Fruit fly (Drosophila melanogaster): Measurements from ENCODE around the gene Hml.

Gene Hml

dm6 chr3L:13842917-13843316, 2.9 kb upstream of the Hml start, which contains the start of gene CG8750:
TSS of gene CG8750 (minus strand) at chr3L:13843017.
- TF ChIP-seq D19A (tag; optimal IDR thresholded peaks at IDR 0.05) (peak; percentile 48), Dbx (GFP tag; IDR thresholded peaks at IDR 0.05) (no peak), Atf6 (GFP tag; IDR thresholded peaks at IDR 0.05) (no peak), CG9797 (GFP tag; optimal IDR thresholded peaks at IDR 0.05) (no peak), Atf-2 (GFP tag; optimal IDR thresholded peaks at IDR 0.05) (no peak)

dm6 chr3L:13843356-13843755, 2.5 kb upstream of the Hml start, which contains the start of gene Tsp68C:
TSS of gene Tsp68C (plus strand) at chr3L:13843656.
- TF ChIP-seq CG9797 (GFP tag; optimal IDR thresholded peaks at IDR 0.05) (no peak), Med (GFP tag) (no peak), jumu (GFP tag; optimal IDR thresholded peaks at IDR 0.05) (no peak), Trl (optimal IDR thresholded peaks at IDR 0.05) (peak in 1 of 2 experiments; percentile 0), Trl (GFP tag; optimal IDR thresholded peaks at IDR 0.05) (no peak), Optix (GFP tag; IDR thresholded peaks at IDR 0.05) (no peak), D19B (GFP tag; optimal IDR thresholded peaks at IDR 0.05) (no peak), YL-1 (GFP tag; optimal IDR thresholded peaks at IDR 0.05) (no peak), ci (GFP tag; IDR thresholded peaks at IDR 0.05) (no peak)

- TF ChIP-seq Dll (GFP tag; IDR thresholded peaks at IDR 0.05; ENCODE audit: partially characterized antibody) = no peak
- TF ChIP-seq Ptx1 (GFP tag; IDR thresholded peaks at IDR 0.05) = peak; percentile 67
- no peak for TF ChIP-seq CG4360 (GFP tag; IDR thresholded peaks at IDR 0.05)
- TF ChIP-seq Dek (tag; optimal IDR thresholded peaks at IDR 0.05) = no peak
- TF ChIP-seq zen (tag; optimal IDR thresholded peaks at IDR 0.05) = peak; percentile 29
- no peak for TF ChIP-seq cad (GFP tag; optimal IDR thresholded peaks at IDR 0.05)
- TF ChIP-seq tio (GFP tag; optimal IDR thresholded peaks at IDR 0.05) = no peak
- TF ChIP-seq croc (GFP tag; conservative IDR thresholded peaks at IDR 0.05) = peak; percentile 33; the same call in 1 of the 3 replicates
- TF ChIP-seq CG13287 (GFP tag; IDR thresholded peaks at IDR 0.05; ENCODE audit: partially characterized antibody) = peak; percentile 60; the same call in 1 of the 2 replicates
- no peak for TF ChIP-seq wor (GFP tag; IDR thresholded peaks at IDR 0.05)
- peak; percentile 32 for TF ChIP-seq Hr3 (GFP tag; optimal IDR thresholded peaks at IDR 0.05)
- no peak for TF ChIP-seq CG17359 (tag; optimal IDR thresholded peaks at IDR 0.05)
- TF ChIP-seq CG4820 (GFP tag; optimal IDR thresholded peaks at IDR 0.05) = peak; percentile 71
- no peak for TF ChIP-seq fru (optimal IDR thresholded peaks at IDR 0.05)
- no peak for TF ChIP-seq gfzf (GFP tag; optimal IDR thresholded peaks at IDR 0.05)
- no peak for TF ChIP-seq Drgx (GFP tag; IDR thresholded peaks at IDR 0.05)
- TF ChIP-seq CG18011 (GFP tag; optimal IDR thresholded peaks at IDR 0.05) = no peak
- TF ChIP-seq Dbx (GFP tag; IDR thresholded peaks at IDR 0.05) = no peak
- TF ChIP-seq Chrac-16 (GFP tag; optimal IDR thresholded peaks at IDR 0.05) = peak; percentile 17
- TF ChIP-seq CG42726 (GFP tag; IDR thresholded peaks at IDR 0.05; ENCODE audit: partially characterized antibody) = peak; percentile 79
- no peak for TF ChIP-seq NC2β (GFP tag; optimal IDR thresholded peaks at IDR 0.05)
- TF ChIP-seq slou (GFP tag; optimal IDR thresholded peaks at IDR 0.05) = peak; percentile 12
- TF ChIP-seq Adf1 (GFP tag; IDR thresholded peaks at IDR 0.05) = no peak
- TF ChIP-seq Atf6 (GFP tag; IDR thresholded peaks at IDR 0.05) = no peak
- TF ChIP-seq CG2712 (tag; optimal IDR thresholded peaks at IDR 0.05) = no peak
- TF ChIP-seq CG17385 (GFP tag; optimal IDR thresholded peaks at IDR 0.05) = no peak
- peak; percentile 43; the same call in 1 of the 3 replicates for TF ChIP-seq ken (GFP tag; IDR thresholded peaks at IDR 0.05)
- TF ChIP-seq CG14050 (GFP tag; IDR thresholded peaks at IDR 0.05) = no peak
- no peak for TF ChIP-seq sd (tag; optimal IDR thresholded peaks at IDR 0.05)
- peak in 1 of 2 experiments; percentile 73 for TF ChIP-seq Dfd (GFP tag; optimal IDR thresholded peaks at IDR 0.05)
- TF ChIP-seq CG12155 (GFP tag; optimal IDR thresholded peaks at IDR 0.05) = no peak
- TF ChIP-seq btn (GFP tag; optimal IDR thresholded peaks at IDR 0.05) = no peak
- TF ChIP-seq HmgD (GFP tag; optimal IDR thresholded peaks at IDR 0.05) = peak; percentile 92
- TF ChIP-seq CG31388 (GFP tag; optimal IDR thresholded peaks at IDR 0.05) = no peak
- TF ChIP-seq fu2 (GFP tag; optimal IDR thresholded peaks at IDR 0.05) = no peak
- TF ChIP-seq fd3F (GFP tag; optimal IDR thresholded peaks at IDR 0.05) = no peak
- no peak for TF ChIP-seq Mes4 (GFP tag; optimal IDR thresholded peaks at IDR 0.05)
- TF ChIP-seq luna (GFP tag; optimal IDR thresholded peaks at IDR 0.05) = no peak
- TF ChIP-seq Sin3A (optimal IDR thresholded peaks at IDR 0.05) = no peak
Observed at dm6 chr3L:13845292-13845691, 562 bp upstream of the Hml start.
